Fruit fly (Drosophila melanogaster): Measurements from ENCODE around the gene CG31886.

DNA sequence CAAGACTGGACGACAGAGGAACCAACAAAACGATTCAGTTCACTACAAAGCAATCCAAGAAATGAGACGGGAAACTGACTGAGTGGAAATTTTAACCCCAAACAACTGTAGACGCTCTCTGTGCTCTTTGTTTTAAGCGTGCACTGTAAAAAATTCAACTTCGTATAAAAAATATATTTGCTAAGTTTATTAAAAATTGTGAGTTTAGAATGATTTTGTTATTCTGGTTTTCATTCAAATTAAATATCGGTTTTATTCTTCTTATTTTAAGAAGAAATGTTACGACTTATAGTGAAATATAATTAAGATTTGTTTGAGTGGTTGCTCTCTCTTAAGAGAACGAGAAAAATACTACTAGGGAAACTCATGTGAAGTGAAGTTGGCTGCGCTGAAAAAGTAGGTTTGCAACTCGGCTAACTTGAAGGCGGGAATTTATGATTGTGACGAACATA, 779 bp downstream of the CG31886 start:
- TF ChIP-seq N (GFP tag; optimal IDR thresholded peaks at IDR 0.05) (no peak), dsf (GFP tag; optimal IDR thresholded peaks at IDR 0.05; ENCODE audit: borderline replicate concordance) (no peak), Hnf4 (GFP tag; optimal IDR thresholded peaks at IDR 0.05) (peak; percentile 66), fru (GFP tag; optimal IDR thresholded peaks at IDR 0.05) (peak; percentile 93), pan (optimal IDR thresholded peaks at IDR 0.05) (no peak), CG9705 (GFP tag; optimal IDR thresholded peaks at IDR 0.05) (peak; percentile 3)

Measured in whole organism, wandering third instar larva.